Fruit fly (Drosophila melanogaster) whole organism, pupa: ENCODE results near the gene CG46448.

Experiments
- CG10348 ChIP-seq: fragments of 200-800 bp; sonication (Bioruptor generic); IDR thresholded peaks from 2 replicates; pipeline ENCODE4 v1.3.6; 2022; ENCODE audit warnings: missing biosample characterization, missing genetic modification characterization
- CG12605 ChIP-seq: fragments of 200-800 bp; sonication (Bioruptor generic); IDR thresholded peaks from 2 replicates; pipeline ENCODE4 v1.3.6; 2022; ENCODE audit warnings: missing biosample characterization, missing genetic modification characterization
- CG13204 ChIP-seq: fragments of 200-800 bp; sonication (Bioruptor generic); optimal IDR thresholded peaks from 2 replicates; lab custom pipeline; 2018; ENCODE audit warnings: missing biosample characterization, mild to moderate bottlenecking, missing genetic modification characterization, moderate library complexity
- CG14655 ChIP-seq: fragments of 200-800 bp; sonication (Bioruptor generic); optimal IDR thresholded peaks from 3 replicates; lab custom pipeline; 2017; ENCODE audit warnings: mild to moderate bottlenecking, missing biosample characterization, missing genetic modification reagents, missing genetic modification characterization
- CG15710 ChIP-seq: fragments of 200-800 bp; sonication (Bioruptor generic); optimal IDR thresholded peaks from 2 replicates; lab custom pipeline; 2018; ENCODE audit warnings: missing biosample characterization, mild to moderate bottlenecking, missing genetic modification characterization, moderate library complexity
- CG17806 ChIP-seq: fragments of 200-800 bp; sonication (Bioruptor generic); optimal IDR thresholded peaks from 2 replicates; lab custom pipeline; 2018; ENCODE audit warnings: missing biosample characterization, mild to moderate bottlenecking, missing genetic modification characterization, moderate library complexity
- CG32121 ChIP-seq: fragments of 200-800 bp; sonication (Bioruptor generic); IDR thresholded peaks from 2 replicates; pipeline ENCODE4 v1.3.6; 2022; ENCODE audit warnings: missing biosample characterization, missing genetic modification characterization
- CG34367 ChIP-seq: fragments of 200-800 bp; sonication (Bioruptor generic); optimal IDR thresholded peaks from 2 replicates; lab custom pipeline; 2018; ENCODE audit warnings: missing biosample characterization, mild to moderate bottlenecking, missing genetic modification characterization
- CG4496 ChIP-seq: fragments of 200-800 bp; sonication (Bioruptor generic); IDR thresholded peaks from 3 replicates; pipeline ENCODE4 v1.3.6; 2022; ENCODE audit warnings: missing biosample characterization, missing genetic modification characterization
- CG8159 ChIP-seq: fragments of 200-800 bp; sonication (Bioruptor generic); optimal IDR thresholded peaks from 3 replicates; lab custom pipeline; 2018; ENCODE audit warnings: missing biosample characterization, mild to moderate bottlenecking, missing genetic modification characterization, moderate library complexity
- CG8301 ChIP-seq: fragments of 200-800 bp; sonication (Bioruptor generic); optimal IDR thresholded peaks from 2 replicates; lab custom pipeline; 2018; ENCODE audit warnings: missing biosample characterization, mild to moderate bottlenecking, missing genetic modification characterization
- CG9948 ChIP-seq: fragments of 200-800 bp; sonication (Bioruptor generic); optimal IDR thresholded peaks from 2 replicates; lab custom pipeline; 2018; ENCODE audit warnings: missing biosample characterization, mild to moderate bottlenecking, missing genetic modification characterization, moderate library complexity
- D1 ChIP-seq: fragments of 200-800 bp; sonication (Bioruptor generic); optimal IDR thresholded peaks from 2 replicates; lab custom pipeline; 2018; ENCODE audit warnings: missing biosample characterization, mild to moderate bottlenecking, missing genetic modification characterization, moderate library complexity
- EcR ChIP-seq: fragments of 200-800 bp; sonication (Bioruptor generic); optimal IDR thresholded peaks from 3 replicates; lab custom pipeline; 2019; ENCODE audit warnings: missing biosample characterization, missing genetic modification characterization, mild to moderate bottlenecking, moderate library complexity, missing genetic modification reagents
- Ets98B ChIP-seq: fragments of 200-800 bp; sonication (Bioruptor generic); IDR thresholded peaks from 2 replicates; pipeline ENCODE4 v1.3.6; 2022; ENCODE audit warnings: missing biosample characterization, missing genetic modification characterization
- Pif1A ChIP-seq: fragments of 200-800 bp; sonication (Bioruptor generic); optimal IDR thresholded peaks from 3 replicates; lab custom pipeline; 2016; ENCODE audit warnings: missing biosample characterization, missing genetic modification characterization
- Pif1B ChIP-seq: fragments of 200-800 bp; sonication (Bioruptor generic); optimal IDR thresholded peaks from 3 replicates; lab custom pipeline; 2016; ENCODE audit warnings: missing biosample characterization, missing genetic modification characterization
- Snoo ChIP-seq: fragments of 200-800 bp; sonication (Bioruptor generic); optimal IDR thresholded peaks from 3 replicates; lab custom pipeline; 2017; ENCODE audit warnings: missing biosample characterization, mild to moderate bottlenecking, missing genetic modification characterization, inconsistent platforms
- fd96Ca ChIP-seq: fragments of 200-800 bp; sonication (Bioruptor generic); IDR thresholded peaks from 3 replicates; pipeline ENCODE4 v1.3.6; 2022; ENCODE audit warnings: missing biosample characterization, missing genetic modification characterization
- gl ChIP-seq: fragments of 200-800 bp; sonication (Bioruptor generic); optimal IDR thresholded peaks from 2 replicates; lab custom pipeline; 2018; ENCODE audit warnings: missing biosample characterization, mild to moderate bottlenecking, missing genetic modification characterization
- rn ChIP-seq: fragments of 200-800 bp; sonication (Bioruptor generic); IDR thresholded peaks from 2 replicates; pipeline ENCODE4 v1.3.6; 2022; ENCODE audit warnings: missing biosample characterization, missing genetic modification characterization

The CG46448 gene

dm6 chr2L:2391321-2391720 lies at the start of gene CG46448:
TSS of gene CG46448 (plus strand) at chr2L:2391660.
- no peak for TF ChIP-seq CG14655 (GFP tag; lab: Kevin White, UChicago)
- no peak for TF ChIP-seq CG17806 (tag; lab: Kevin White, UChicago)
- no peak for TF ChIP-seq CG34367
- no peak for TF ChIP-seq CG8301
- TF ChIP-seq CG32121 (GFP tag; lab: Robert Waterston, UW), result no peak
- TF ChIP-seq fd96Ca (GFP tag; lab: Robert Waterston, UW), result no peak
- TF ChIP-seq CG15710 (tag; lab: Kevin White, UChicago), result no peak
- TF ChIP-seq CG8159, result no peak
- no peak for TF ChIP-seq gl (tag; lab: Kevin White, UChicago)
- TF ChIP-seq Snoo (tag; lab: Kevin White, UChicago), result no peak
- TF ChIP-seq CG13204 (GFP tag; lab: Kevin White, UChicago), result no peak
- no peak for TF ChIP-seq CG9948 (tag; lab: Kevin White, UChicago)
- TF ChIP-seq rn (GFP tag; lab: Robert Waterston, UW), result no peak
- no peak for TF ChIP-seq CG12605 (GFP tag; lab: Robert Waterston, UW)
- TF ChIP-seq Pif1B (GFP tag; lab: Kevin White, UChicago), result no peak

DNA sequence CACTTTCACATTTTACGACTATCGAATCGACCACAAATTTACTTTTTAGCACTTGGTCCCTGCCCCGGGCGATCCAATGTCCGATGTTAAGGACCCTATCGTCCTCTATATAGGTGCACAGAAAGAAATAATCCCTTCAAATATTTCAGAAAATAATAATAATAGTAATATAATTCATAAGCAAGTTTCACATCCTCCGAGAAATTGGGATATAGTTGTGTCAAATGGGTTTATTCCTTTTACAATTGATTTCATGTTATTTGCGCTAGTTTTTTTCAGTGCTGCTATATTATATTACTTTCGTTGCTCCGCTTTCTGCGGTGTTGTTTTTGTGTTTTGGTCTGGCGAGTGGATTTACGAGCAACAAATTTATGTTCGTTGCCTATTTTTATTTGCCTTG lies 43.0 kb upstream of the CG46448 start:
- TF ChIP-seq CG17806 (tag; lab: Kevin White, UChicago) (no peak), CG12605 (GFP tag; lab: Robert Waterston, UW) (no peak), CG14655 (GFP tag; lab: Kevin White, UChicago) (no peak), EcR (GFP tag; lab: Kevin White, UChicago) (no peak), CG32121 (GFP tag; lab: Robert Waterston, UW) (no peak), Pif1A (no peak), CG15710 (tag; lab: Kevin White, UChicago) (no peak), gl (tag; lab: Kevin White, UChicago) (no peak), CG4496 (GFP tag; lab: Robert Waterston, UW) (no peak)

dm6 chr2L:2357228-2357656 lies 34.2 kb upstream of the CG46448 start, which contains the start of gene CG9967:
TSS of gene CG9967 (minus strand) at chr2L:2357356.
- no peak for TF ChIP-seq Pif1B (GFP tag; lab: Kevin White, UChicago)
- no peak for TF ChIP-seq CG13204 (GFP tag; lab: Kevin White, UChicago)
- TF ChIP-seq rn (GFP tag; lab: Robert Waterston, UW), result no peak
- no peak for TF ChIP-seq CG14655 (GFP tag; lab: Kevin White, UChicago)
- no peak for TF ChIP-seq Snoo (tag; lab: Kevin White, UChicago)
- no peak for TF ChIP-seq Pif1A
- no peak for TF ChIP-seq CG34367
- TF ChIP-seq EcR (GFP tag; lab: Kevin White, UChicago), result no peak
- TF ChIP-seq CG32121 (GFP tag; lab: Robert Waterston, UW), result no peak
- no peak for TF ChIP-seq Ets98B (GFP tag; lab: Robert Waterston, UW)
- TF ChIP-seq gl (tag; lab: Kevin White, UChicago), result no peak

DNA sequence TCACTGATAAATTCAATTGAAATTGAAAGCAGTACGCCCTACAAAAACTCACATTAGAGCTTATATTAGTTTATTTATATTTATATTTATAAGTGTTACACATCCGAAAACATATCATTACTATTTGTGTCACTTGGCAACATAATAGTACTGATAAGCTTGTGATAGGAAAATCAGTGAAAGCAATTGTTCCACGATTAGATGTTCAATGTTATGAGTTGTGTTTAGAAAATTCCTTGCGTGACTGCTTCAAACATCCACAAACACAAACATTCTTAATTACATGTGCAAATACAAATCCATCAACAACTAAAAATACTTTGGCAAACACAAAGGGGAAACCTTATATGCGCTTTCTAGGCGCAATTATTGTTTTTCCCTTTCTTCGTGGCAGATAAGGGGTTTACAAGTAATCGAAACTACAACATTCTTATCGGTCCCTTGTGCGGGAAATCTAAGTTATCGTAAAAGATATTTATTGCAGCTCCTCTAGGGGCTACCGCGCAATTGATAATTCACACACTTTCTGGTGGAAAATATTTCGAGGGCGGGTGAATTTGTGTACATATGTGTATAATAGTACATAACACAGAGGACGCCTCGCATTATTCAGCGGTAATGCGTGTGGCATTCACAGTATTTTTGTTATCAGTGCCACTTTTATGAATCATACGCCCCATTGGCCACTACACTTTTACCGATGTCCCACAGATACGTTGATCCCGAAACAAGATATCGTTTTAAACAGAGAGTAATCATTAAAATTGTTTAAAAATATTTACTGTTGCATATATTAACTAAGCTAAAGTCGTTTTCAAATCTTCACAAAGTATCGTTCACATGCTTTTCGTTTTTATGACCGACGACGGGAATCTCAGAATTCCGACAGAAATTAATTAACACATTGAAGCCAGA lies 29.3 kb upstream of the CG46448 start:
- TF ChIP-seq gl (tag; lab: Kevin White, UChicago) (no peak), CG13204 (GFP tag; lab: Kevin White, UChicago) (no peak), CG17806 (tag; lab: Kevin White, UChicago) (no peak), Pif1B (GFP tag; lab: Kevin White, UChicago) (no peak), CG9948 (tag; lab: Kevin White, UChicago) (no peak), CG14655 (GFP tag; lab: Kevin White, UChicago) (no peak), rn (GFP tag; lab: Robert Waterston, UW) (no peak), CG8301 (no peak), Ets98B (GFP tag; lab: Robert Waterston, UW) (no peak), CG8159 (no peak), CG10348 (no peak), EcR (GFP tag; lab: Kevin White, UChicago) (no peak), Pif1A (no peak), CG12605 (GFP tag; lab: Robert Waterston, UW) (no peak), CG4496 (GFP tag; lab: Robert Waterston, UW) (no peak), Snoo (tag; lab: Kevin White, UChicago) (no peak), fd96Ca (GFP tag; lab: Robert Waterston, UW) (no peak), D1 (tag; lab: Kevin White, UChicago) (no peak), CG15710 (tag; lab: Kevin White, UChicago) (no peak)

DNA sequence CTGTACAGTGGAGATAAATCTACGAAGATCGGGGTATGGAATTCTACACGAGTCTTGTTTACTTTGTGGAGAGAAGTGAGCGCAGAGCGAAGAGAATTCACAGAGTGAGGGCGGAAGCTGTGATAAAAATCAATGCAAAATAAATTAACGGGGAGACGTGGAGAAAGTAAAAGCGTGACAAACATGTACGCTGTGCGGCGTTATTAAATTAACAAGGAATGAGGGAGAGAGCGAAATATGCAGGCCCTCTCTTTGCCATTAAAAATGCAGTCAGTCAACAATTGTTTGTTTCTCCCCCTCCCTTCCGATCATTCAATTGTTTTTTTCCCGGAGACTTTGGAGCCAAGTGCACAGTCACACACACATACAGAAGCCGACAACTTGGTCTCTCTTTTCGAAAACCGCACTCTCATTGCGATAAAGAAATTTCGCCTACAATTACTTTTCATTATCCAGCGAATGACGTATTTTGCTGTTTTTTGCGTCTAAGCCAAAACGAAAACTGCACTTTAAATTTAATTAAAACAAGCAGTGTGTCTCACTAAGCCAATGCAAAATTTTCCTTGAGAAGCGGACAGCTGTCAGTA lies 28.6 kb upstream of the CG46448 start:
- TF ChIP-seq CG14655 (GFP tag; lab: Kevin White, UChicago), result no peak
- TF ChIP-seq Ets98B (GFP tag; lab: Robert Waterston, UW), result peak; percentile 61; the same call in 1 of the 2 replicates
- TF ChIP-seq CG15710 (tag; lab: Kevin White, UChicago), result no peak
- TF ChIP-seq Snoo (tag; lab: Kevin White, UChicago), result peak; percentile 18
- no peak for TF ChIP-seq Pif1A
- peak; percentile 73 for TF ChIP-seq CG13204 (GFP tag; lab: Kevin White, UChicago)
- TF ChIP-seq CG12605 (GFP tag; lab: Robert Waterston, UW), result peak; percentile 70
- TF ChIP-seq CG34367, result no peak
- TF ChIP-seq CG4496 (GFP tag; lab: Robert Waterston, UW), result peak; percentile 78; the same call in 2 of the 3 replicates
- TF ChIP-seq gl (tag; lab: Kevin White, UChicago), result peak; percentile 49
- TF ChIP-seq Pif1B (GFP tag; lab: Kevin White, UChicago), result peak; percentile 20
- peak; percentile 23 for TF ChIP-seq CG8301
- TF ChIP-seq EcR (GFP tag; lab: Kevin White, UChicago), result no peak
- TF ChIP-seq D1 (tag; lab: Kevin White, UChicago), result no peak
- no peak for TF ChIP-seq rn (GFP tag; lab: Robert Waterston, UW)
- TF ChIP-seq CG10348, result no peak
- TF ChIP-seq CG9948 (tag; lab: Kevin White, UChicago), result no peak
- TF ChIP-seq CG8159, result no peak
- no peak; the same call in 1 of the 2 replicates for TF ChIP-seq CG32121 (GFP tag; lab: Robert Waterston, UW)
- TF ChIP-seq CG17806 (tag; lab: Kevin White, UChicago), result no peak
- TF ChIP-seq fd96Ca (GFP tag; lab: Robert Waterston, UW), result no peak
- TF ChIP-seq, all 21 proteins: peak for 8
